Worm (Caenorhabditis elegans): ENCODE results near the gene hip-1.
A peak's percentile ranks its signal among the peaks of the same experiment; 100 is the strongest.

The hip-1 gene

ce11 chrIII:13641588-13641987, 19.3 kb upstream of the hip-1 start, which contains the start of gene acbp-5:
Gene acbp-5, minus strand, starts transcription at chrIII:13641688.
- TF ChIP-seq ttx-3 (tag; optimal IDR thresholded peaks at IDR 0.05) (no peak), hlh-30 (tag; optimal IDR thresholded peaks at IDR 0.05; ENCODE audit: insufficient read depth) (no peak), eyg-1 (tag; optimal IDR thresholded peaks at IDR 0.05) (no peak), fkh-6 (tag; optimal IDR thresholded peaks at IDR 0.05) (no peak), ceh-19 (GFP tag; optimal IDR thresholded peaks at IDR 0.05) (no peak), ceh-14 (tag; optimal IDR thresholded peaks at IDR 0.05) (no peak), ceh-6 (GFP tag; optimal IDR thresholded peaks at IDR 0.05) (no peak), che-1 (tag; optimal IDR thresholded peaks at IDR 0.05) (no peak)

- TF ChIP-seq K09A11.1 (tag; optimal IDR thresholded peaks at IDR 0.05; ENCODE audit: insufficient read depth) (no peak), C08G9.2 (tag; optimal IDR thresholded peaks at IDR 0.05) (no peak), Y22D7AL.16 (tag; optimal IDR thresholded peaks at IDR 0.05) (no peak)
Observed at ce11 chrIII:13640869-13641268, 18.6 kb upstream of the hip-1 start.

- TF ChIP-seq ceh-48 (tag; optimal IDR thresholded peaks at IDR 0.05) (no peak), ama-1 (optimal IDR thresholded peaks at IDR 0.05) (no peak), ceh-22 (tag; optimal IDR thresholded peaks at IDR 0.05) (no peak), unc-42 (tag; optimal IDR thresholded peaks at IDR 0.05) (no peak), elt-2 (tag; optimal IDR thresholded peaks at IDR 0.05) (no peak), nhr-232 (tag; optimal IDR thresholded peaks at IDR 0.05) (no peak), fkh-6 (tag; optimal IDR thresholded peaks at IDR 0.05) (no peak)
Observed at ce11 chrIII:13640003-13640499, 17.8 kb upstream of the hip-1 start.

- TF ChIP-seq unc-42 (tag; optimal IDR thresholded peaks at IDR 0.05) (peak; percentile 92), ceh-48 (tag; optimal IDR thresholded peaks at IDR 0.05) (no peak)
Observed at ce11 chrIII:13637681-13638080, 15.4 kb upstream of the hip-1 start.

ce11 chrIII:13635730-13636360, 13.6 kb upstream of the hip-1 start:
- TF ChIP-seq sox-2 (GFP tag; IDR thresholded peaks at IDR 0.05) (no peak), ceh-2 (tag; optimal IDR thresholded peaks at IDR 0.05) (no peak), lim-6 (tag; optimal IDR thresholded peaks at IDR 0.05) (no peak), pag-3 (tag; optimal IDR thresholded peaks at IDR 0.05; ENCODE audit: borderline replicate concordance) (no peak), rnt-1 (tag; optimal IDR thresholded peaks at IDR 0.05) (peak; percentile 42), lin-11 (tag; optimal IDR thresholded peaks at IDR 0.05) (no peak), hlh-15 (tag; optimal IDR thresholded peaks at IDR 0.05) (no peak), ceh-24 (tag; optimal IDR thresholded peaks at IDR 0.05) (no peak), syd-9 (tag; optimal IDR thresholded peaks at IDR 0.05) (no peak), unc-42 (tag; optimal IDR thresholded peaks at IDR 0.05) (peak; percentile 63), ceh-6 (GFP tag; optimal IDR thresholded peaks at IDR 0.05) (no peak), K02D7.2 (tag; optimal IDR thresholded peaks at IDR 0.05) (no peak), ceh-30 (tag; optimal IDR thresholded peaks at IDR 0.05) (no peak), ceh-48 (tag; optimal IDR thresholded peaks at IDR 0.05) (no peak), ceh-18 (tag; optimal IDR thresholded peaks at IDR 0.05) (peak; percentile 35), ets-4 (tag; optimal IDR thresholded peaks at IDR 0.05) (no peak), T23F11.4 (GFP tag; optimal IDR thresholded peaks at IDR 0.05) (no peak), F13H6.1 (tag; optimal IDR thresholded peaks at IDR 0.05) (no peak), ceh-9 (tag; optimal IDR thresholded peaks at IDR 0.05) (no peak), pqm-1 (tag; optimal IDR thresholded peaks at IDR 0.05) (no peak), nhr-11 (tag; optimal IDR thresholded peaks at IDR 0.05) (no peak), hlh-6 (tag; optimal IDR thresholded peaks at IDR 0.05) (no peak), fkh-6 (tag; optimal IDR thresholded peaks at IDR 0.05) (no peak), mec-3 (tag; optimal IDR thresholded peaks at IDR 0.05; ENCODE audit: borderline replicate concordance) (no peak), madf-2 (tag; optimal IDR thresholded peaks at IDR 0.05) (no peak), unc-55 (GFP tag; optimal IDR thresholded peaks at IDR 0.05) (peak; percentile 94), K09A11.1 (tag; optimal IDR thresholded peaks at IDR 0.05; ENCODE audit: insufficient read depth) (no peak), elt-2 (tag; optimal IDR thresholded peaks at IDR 0.05) (no peak), unc-86 (tag; optimal IDR thresholded peaks at IDR 0.05) (no peak), ref-2 (tag; optimal IDR thresholded peaks at IDR 0.05) (no peak), ceh-31 (tag; optimal IDR thresholded peaks at IDR 0.05) (no peak), eyg-1 (tag; optimal IDR thresholded peaks at IDR 0.05) (no peak), zip-5 (tag; optimal IDR thresholded peaks at IDR 0.05) (no peak)
